Fruit fly (Drosophila melanogaster) whole organism, wandering third instar larva: Measurements from ENCODE around the gene Taf9.

ENCODE experiments used
- Abd-B ChIP-seq: fragments of >200 bp; optimal IDR thresholded peaks from 2 replicates; lab custom pipeline; 2017; ENCODE audit warnings: missing biosample characterization, missing genetic modification characterization
- CG32264 ChIP-seq: fragments of 200-800 bp; sonication (Bioruptor generic); optimal IDR thresholded peaks from 2 replicates; lab custom pipeline; 2016; ENCODE audit warnings: missing biosample characterization, missing genetic modification characterization
- CG9705 ChIP-seq: fragments of 200-800 bp; sonication (Bioruptor generic); optimal IDR thresholded peaks from 2 replicates; lab custom pipeline; 2018; ENCODE audit warnings: missing biosample characterization, mild to moderate bottlenecking, missing genetic modification characterization
- CrebA ChIP-seq: fragments of 200-800 bp; sonication (Bioruptor generic); optimal IDR thresholded peaks from 2 replicates; lab custom pipeline; 2016; ENCODE audit warnings: missing biosample characterization, mild to moderate bottlenecking, missing genetic modification characterization, borderline replicate concordance
- Dfd ChIP-seq: fragments of >200 bp; optimal IDR thresholded peaks from 2 replicates; lab custom pipeline; 2017; ENCODE audit warnings: missing biosample characterization, missing genetic modification characterization
- Dif ChIP-seq: fragments of 200-275, 200-300 bp; sonication (Bioruptor generic); optimal IDR thresholded peaks from 2 replicates; lab custom pipeline; 2018; ENCODE audit warnings: missing biosample characterization, missing genetic modification characterization; ENCODE audit not compliant: partially characterized antibody
- GATAd ChIP-seq: sonication (Bioruptor generic); optimal IDR thresholded peaks from 2 replicates; lab custom pipeline; 2016; ENCODE audit warnings: missing biosample characterization, missing genetic modification characterization
- Hnf4 ChIP-seq: fragments of 200-800 bp; sonication (Bioruptor generic); optimal IDR thresholded peaks from 2 replicates; lab custom pipeline; 2016; ENCODE audit warnings: missing biosample characterization, mild to moderate bottlenecking, missing genetic modification characterization
- Hr78 ChIP-seq: fragments of >200 bp; optimal IDR thresholded peaks from 2 replicates; lab custom pipeline; 2017; ENCODE audit warnings: missing biosample characterization, missing genetic modification characterization
- Hr83 ChIP-seq: fragments of 200-300 bp; sonication (Bioruptor generic); optimal IDR thresholded peaks from 2 replicates; lab custom pipeline; 2016; ENCODE audit warnings: missing biosample characterization, mild to moderate bottlenecking, missing genetic modification characterization, moderate library complexity; ENCODE audit not compliant: poor library complexity, severe bottlenecking
- Jra ChIP-seq: sonication (Bioruptor generic); optimal IDR thresholded peaks from 2 replicates; lab custom pipeline; 2016; ENCODE audit warnings: missing biosample characterization, missing genetic modification characterization
- Mio ChIP-seq: sonication (Bioruptor generic); optimal IDR thresholded peaks from 2 replicates; lab custom pipeline; 2016; ENCODE audit warnings: missing biosample characterization, missing genetic modification characterization
- Myc ChIP-seq: fragments of >200 bp; optimal IDR thresholded peaks from 2 replicates; lab custom pipeline; 2017
- N ChIP-seq: fragments of >200 bp; optimal IDR thresholded peaks from 2 replicates; lab custom pipeline; 2018; ENCODE audit warnings: missing biosample characterization, missing external identifiers, missing genetic modification characterization
- OdsH ChIP-seq: fragments of 200-800 bp; sonication (Bioruptor generic); optimal IDR thresholded peaks from 2 replicates; lab custom pipeline; 2016; ENCODE audit warnings: missing biosample characterization, mild to moderate bottlenecking, missing genetic modification characterization
- Rel ChIP-seq, 2 experiments: fragments of 200-800 bp; sonication (Bioruptor generic) in 1 of 2; optimal IDR thresholded peaks; 2 replicates in 1 of 2; 3 replicates in 1 of 2; lab custom pipeline; 2016 to 2019; ENCODE audit warnings: mild to moderate bottlenecking in 2 of 2, missing biosample characterization in 2 of 2, missing genetic modification characterization in 2 of 2, moderate library complexity in 1 of 2
- Sp1 ChIP-seq: fragments of 200-800 bp; sonication (Bioruptor generic); optimal IDR thresholded peaks from 3 replicates; lab custom pipeline; 2019; ENCODE audit warnings: missing biosample characterization, mild to moderate bottlenecking, missing genetic modification characterization, moderate library complexity
- Vsx2 ChIP-seq: fragments of 200-300, 225-300 bp; sonication (Bioruptor generic); optimal IDR thresholded peaks from 2 replicates; lab custom pipeline; 2018; ENCODE audit warnings: missing biosample characterization, missing genetic modification characterization; ENCODE audit not compliant: partially characterized antibody
- br ChIP-seq: fragments of 200-800 bp; sonication (Bioruptor generic); optimal IDR thresholded peaks from 2 replicates; lab custom pipeline; 2016; ENCODE audit warnings: missing biosample characterization, missing genetic modification characterization
- brk ChIP-seq: fragments of 200-800 bp; sonication (Bioruptor generic); optimal IDR thresholded peaks from 2 replicates; lab custom pipeline; 2016; ENCODE audit warnings: missing biosample characterization, mild to moderate bottlenecking, missing genetic modification characterization
- dl ChIP-seq, 2 experiments: fragments of 175-275, 200-275 bp in 1 of 2; fragments of 200-275 bp in 1 of 2; sonication (Bioruptor generic); optimal IDR thresholded peaks; lab custom pipeline; 2018; ENCODE audit warnings: mild to moderate bottlenecking in 2 of 2, missing biosample characterization in 2 of 2, missing genetic modification characterization in 2 of 2, moderate library complexity in 2 of 2; ENCODE audit not compliant: partially characterized antibody in 2 of 2, insufficient read depth in 1 of 2
- dmrt93B ChIP-seq: fragments of 200-800 bp; sonication (Bioruptor generic); optimal IDR thresholded peaks from 2 replicates; lab custom pipeline; 2018; ENCODE audit warnings: missing biosample characterization, mild to moderate bottlenecking, missing genetic modification characterization
- dsf ChIP-seq: sonication (Bioruptor generic); optimal IDR thresholded peaks from 2 replicates; lab custom pipeline; 2016; ENCODE audit warnings: missing biosample characterization, missing genetic modification characterization, borderline replicate concordance
- ey ChIP-seq: fragments of 200-800 bp; sonication (Bioruptor generic); optimal IDR thresholded peaks from 2 replicates; lab custom pipeline; 2016; ENCODE audit warnings: missing biosample characterization, missing genetic modification characterization
- foxo ChIP-seq, 2 experiments: fragments of 200-800 bp; sonication (Bioruptor generic); optimal IDR thresholded peaks; 2 replicates in 1 of 2; 3 replicates in 1 of 2; lab custom pipeline; 2016 to 2017; ENCODE audit warnings: missing biosample characterization in 2 of 2, missing genetic modification characterization in 2 of 2
- fru ChIP-seq: fragments of 200-800 bp; sonication (Bioruptor generic); optimal IDR thresholded peaks from 3 replicates; lab custom pipeline; 2016; ENCODE audit warnings: missing biosample characterization, mild to moderate bottlenecking, missing genetic modification characterization
- h ChIP-seq: fragments of 200-800 bp; sonication (Bioruptor generic); optimal IDR thresholded peaks from 3 replicates; lab custom pipeline; 2016; ENCODE audit warnings: missing biosample characterization, mild to moderate bottlenecking, missing genetic modification characterization
- jim ChIP-seq: fragments of 175-275, 200-325 bp; sonication (Bioruptor generic); optimal IDR thresholded peaks from 2 replicates; lab custom pipeline; 2016; ENCODE audit warnings: missing biosample characterization, mild to moderate bottlenecking, missing genetic modification characterization
- lola ChIP-seq: fragments of >200 bp; optimal IDR thresholded peaks from 2 replicates; lab custom pipeline; 2017; ENCODE audit warnings: missing biosample characterization, missing genetic modification characterization
- pan ChIP-seq: fragments of >200 bp; optimal IDR thresholded peaks from 2 replicates; lab custom pipeline; 2017
- rgr ChIP-seq: fragments of 200-800 bp; sonication (Bioruptor generic); optimal IDR thresholded peaks from 3 replicates; lab custom pipeline; 2016; ENCODE audit warnings: missing biosample characterization, mild to moderate bottlenecking, missing genetic modification characterization
- sage ChIP-seq: fragments of 200-800 bp; sonication (Bioruptor generic); optimal IDR thresholded peaks from 2 replicates; lab custom pipeline; 2016; ENCODE audit warnings: missing biosample characterization, mild to moderate bottlenecking, missing genetic modification characterization
- sv ChIP-seq: fragments of 200-800 bp; sonication (Bioruptor generic); optimal IDR thresholded peaks from 3 replicates; lab custom pipeline; 2016; ENCODE audit warnings: missing biosample characterization, missing genetic modification characterization
- tai ChIP-seq: sonication (Bioruptor generic); optimal IDR thresholded peaks from 2 replicates; lab custom pipeline; 2016; ENCODE audit warnings: missing biosample characterization, missing genetic modification characterization
- usp ChIP-seq: fragments of >200 bp; optimal IDR thresholded peaks from 2 replicates; lab custom pipeline; 2017; ENCODE audit warnings: missing biosample characterization, missing genetic modification characterization
- woc ChIP-seq: sonication (Bioruptor generic); optimal IDR thresholded peaks from 2 replicates; lab custom pipeline; 2016; ENCODE audit warnings: missing biosample characterization, mild to moderate bottlenecking, missing genetic modification characterization

Taf9 gene

dm6 chrX:17841923-17842322 lies at the start of gene Taf9:
Gene Taf9 (plus strand): TSS chrX:17842161.
- TF ChIP-seq Hr83 (GFP tag; lab: Kevin White, UChicago) (peak; percentile 64), Hr78 (GFP tag; lab: Kevin White, UChicago) (no peak)

DNA sequence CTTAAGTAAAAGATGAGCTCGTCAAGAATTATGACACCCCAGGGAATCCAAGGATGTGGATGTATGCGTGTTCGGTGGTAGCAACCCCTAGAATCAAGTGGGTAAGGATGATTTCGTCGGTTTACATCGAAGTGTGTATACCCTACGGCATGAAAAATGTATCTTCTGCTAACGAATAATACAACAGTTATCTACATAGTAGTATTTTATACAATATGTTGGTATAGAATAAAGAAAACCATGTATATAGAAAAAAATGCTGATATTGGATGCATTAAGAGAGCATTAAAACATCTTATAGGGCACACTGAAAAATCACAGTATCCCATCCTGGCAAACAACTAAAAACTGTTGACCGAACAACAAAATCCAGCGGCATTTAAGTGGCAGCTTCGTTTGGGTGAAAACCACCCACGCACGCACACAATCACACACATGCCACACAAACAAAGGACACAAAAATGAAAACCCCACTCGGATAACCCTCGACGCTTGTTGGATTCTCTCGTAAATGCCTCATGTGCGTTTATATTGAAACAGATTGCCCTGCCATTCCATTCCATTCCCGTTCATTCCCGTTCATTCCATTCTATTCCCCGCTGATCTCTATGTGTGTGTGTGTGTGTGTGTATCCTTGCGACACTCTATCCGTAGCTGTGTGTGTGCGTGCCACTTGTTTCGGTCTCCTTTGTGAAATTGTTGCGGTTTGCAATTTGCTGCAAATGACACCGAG lies 42.7 kb upstream of the Taf9 start:
- TF ChIP-seq Hnf4 (GFP tag; lab: Kevin White, UChicago) (no peak), br (GFP tag; lab: Kevin White, UChicago) (no peak), Dfd (GFP tag; lab: Kevin White, UChicago) (no peak), rgr (GFP tag; lab: Kevin White, UChicago) (no peak), OdsH (no peak), Vsx2 (no peak), woc (GFP tag; lab: Kevin White, UChicago) (no peak), dmrt93B (GFP tag; lab: Kevin White, UChicago) (no peak), dsf (GFP tag; lab: Kevin White, UChicago) (no peak), pan (lab: Kevin White, UChicago) (no peak), Myc (lab: Kevin White, UChicago) (no peak), Sp1 (GFP tag; lab: Kevin White, UChicago) (no peak), GATAd (GFP tag; lab: Kevin White, UChicago) (no peak), brk (GFP tag; lab: Kevin White, UChicago) (no peak), usp (GFP tag; lab: Kevin White, UChicago) (no peak), fru (GFP tag; lab: Kevin White, UChicago) (no peak)

- TF ChIP-seq jim (GFP tag; lab: Kevin White, UChicago) (no peak), ey (GFP tag; lab: Kevin White, UChicago) (no peak), woc (GFP tag; lab: Kevin White, UChicago) (no peak), usp (GFP tag; lab: Kevin White, UChicago) (no peak), fru (GFP tag; lab: Kevin White, UChicago) (no peak), CG9705 (GFP tag; lab: Kevin White, UChicago) (no peak), Dif (no peak), GATAd (GFP tag; lab: Kevin White, UChicago) (no peak), lola (GFP tag; lab: Kevin White, UChicago) (no peak), dsf (GFP tag; lab: Kevin White, UChicago) (no peak), rgr (GFP tag; lab: Kevin White, UChicago) (no peak), h (no peak), Rel (GFP tag; optimal IDR thresholded peaks at IDR 0.05; lab: Kevin White, UChicago) (no peak), Rel (tag; optimal IDR thresholded peaks at IDR 0.05; lab: Kevin White, UChicago) (no peak)
These were observed 42.2 kb upstream of the Taf9 start for dm6 chrX:17799803-17800151.

DNA sequence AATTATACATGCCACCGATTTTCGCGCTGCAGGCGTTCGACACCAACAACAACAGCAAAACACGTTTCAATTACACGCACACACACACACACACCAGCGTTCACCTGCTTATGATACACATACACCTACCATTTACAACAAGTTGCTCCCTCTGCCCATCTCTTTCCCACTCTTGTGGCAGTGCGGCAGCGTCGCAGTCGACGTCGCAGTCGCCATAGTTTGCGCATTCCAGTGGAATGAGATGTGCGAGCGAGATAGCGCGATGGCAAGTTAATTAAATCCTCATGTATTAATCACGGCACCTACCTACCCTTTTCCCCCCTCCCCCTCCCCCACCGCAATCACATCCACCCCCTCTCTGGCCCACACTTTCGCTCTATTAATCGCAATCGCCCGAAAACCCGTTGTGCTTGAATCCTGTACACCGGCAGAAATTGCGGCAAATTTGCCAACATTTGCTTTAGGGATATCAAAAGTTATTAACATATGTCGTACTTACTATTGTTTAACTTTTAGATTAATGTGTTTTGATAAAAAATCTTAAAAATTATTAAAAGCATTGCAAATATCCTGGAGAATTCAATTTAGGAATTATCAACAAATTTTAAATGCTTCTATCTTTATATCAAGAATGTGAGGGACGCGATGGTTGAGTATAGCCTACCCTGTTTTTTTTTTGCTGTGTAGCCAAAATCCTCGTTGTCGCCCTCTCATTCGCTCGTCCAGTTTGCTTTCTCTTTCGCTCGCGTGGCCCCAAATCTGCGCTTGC lies 39.4 kb upstream of the Taf9 start:
- TF ChIP-seq Jra (GFP tag; lab: Kevin White, UChicago) (no peak), rgr (GFP tag; lab: Kevin White, UChicago) (peak; percentile 78), h (peak; percentile 79), Abd-B (no peak), Hr83 (GFP tag; lab: Kevin White, UChicago) (no peak), pan (lab: Kevin White, UChicago) (no peak), Rel (GFP tag; optimal IDR thresholded peaks at IDR 0.05; lab: Kevin White, UChicago) (no peak), Rel (tag; optimal IDR thresholded peaks at IDR 0.05; lab: Kevin White, UChicago) (no peak), OdsH (peak; percentile 95), sage (GFP tag; lab: Kevin White, UChicago) (peak; percentile 37), woc (GFP tag; lab: Kevin White, UChicago) (peak; percentile 68), jim (GFP tag; lab: Kevin White, UChicago) (no peak), dl (GFP tag; optimal IDR thresholded peaks at IDR 0.05; lab: Kevin White, UChicago; ENCODE audit: insufficient read depth in 1 of 2, partially characterized antibody in 2 of 2) (no peak), Sp1 (GFP tag; lab: Kevin White, UChicago) (peak; percentile 85), CrebA (no peak), tai (GFP tag; lab: Kevin White, UChicago) (peak; percentile 19), Dfd (GFP tag; lab: Kevin White, UChicago) (no peak), CG32264 (GFP tag; lab: Kevin White, UChicago) (no peak), Vsx2 (peak; percentile 54), foxo (GFP tag; optimal IDR thresholded peaks at IDR 0.05; lab: Kevin White, UChicago) (peak in 1 of 2 experiments; percentile 86), sv (GFP tag; lab: Kevin White, UChicago) (no peak), Dif (no peak), dmrt93B (GFP tag; lab: Kevin White, UChicago) (peak; percentile 75), ey (GFP tag; lab: Kevin White, UChicago) (peak; percentile 75), Hnf4 (GFP tag; lab: Kevin White, UChicago) (peak; percentile 59), CG9705 (GFP tag; lab: Kevin White, UChicago) (peak; percentile 68), Myc (lab: Kevin White, UChicago) (no peak), fru (GFP tag; lab: Kevin White, UChicago) (peak; percentile 83), brk (GFP tag; lab: Kevin White, UChicago) (peak; percentile 51), N (GFP tag; lab: Kevin White, UChicago) (no peak), br (GFP tag; lab: Kevin White, UChicago) (peak; percentile 79), Mio (no peak)
